Worm (Caenorhabditis elegans) whole organism, young adult: Measurements from ENCODE around the gene tram-1.

ENCODE experiments used
- B0261.1 ChIP-seq: sonication (generic microtip); optimal IDR thresholded peaks from 2 replicates; lab custom pipeline; 2016; ENCODE audit warnings: mild to moderate bottlenecking, missing genetic modification characterization, moderate library complexity, missing compliant biosample characterization
- C06A6.2 ChIP-seq: fragments of 200-800 bp; sonication (Bioruptor generic); conservative IDR thresholded peaks from 2 replicates; pipeline ENCODE4 v1.3.6; 2022; ENCODE audit warnings: missing genetic modification characterization, missing compliant biosample characterization
- D2030.7 ChIP-seq: fragments of 200-800 bp; sonication (Bioruptor generic); IDR thresholded peaks from 2 replicates; pipeline ENCODE4 v1.3.6; 2022; ENCODE audit warnings: missing genetic modification reagents, missing genetic modification characterization, missing compliant biosample characterization
- F23B12.7 ChIP-seq: sonication (generic microtip); optimal IDR thresholded peaks from 2 replicates; lab custom pipeline; 2017; ENCODE audit warnings: missing genetic modification characterization, mild to moderate bottlenecking, missing compliant biosample characterization, antibody characterized with exemption, moderate library complexity; ENCODE audit not compliant: insufficient read depth
- F33H1.4 ChIP-seq: fragments of 200-800 bp; sonication (Bioruptor generic); IDR thresholded peaks from 2 replicates; pipeline ENCODE4 v1.3.6; 2022; ENCODE audit warnings: missing genetic modification reagents, missing genetic modification characterization, missing compliant biosample characterization
- F37B4.10 ChIP-seq: fragments of 200-800 bp; sonication (Bioruptor generic); IDR thresholded peaks from 2 replicates; pipeline ENCODE4 v1.3.6; 2022; ENCODE audit warnings: missing genetic modification characterization, missing compliant biosample characterization
- F49E8.2 ChIP-seq: sonication (generic microtip); optimal IDR thresholded peaks from 3 replicates; lab custom pipeline; 2017; ENCODE audit warnings: missing genetic modification characterization, mild to moderate bottlenecking, missing compliant biosample characterization, antibody characterized with exemption, moderate library complexity; ENCODE audit not compliant: insufficient read depth
- K11D2.4 ChIP-seq: fragments of 200-800 bp; sonication (Bioruptor generic); IDR thresholded peaks from 2 replicates; pipeline ENCODE4 v1.3.6; 2022; ENCODE audit warnings: missing genetic modification reagents, missing genetic modification characterization, missing compliant biosample characterization
- attf-3 ChIP-seq: fragments of 200-800 bp; sonication (Bioruptor generic); conservative IDR thresholded peaks from 2 replicates; pipeline ENCODE4 v1.3.6; 2022; ENCODE audit warnings: missing genetic modification reagents, missing genetic modification characterization, missing compliant biosample characterization
- bed-1 ChIP-seq: fragments of 200-800 bp; sonication (Bioruptor generic); IDR thresholded peaks from 2 replicates; pipeline ENCODE4 v1.3.6; 2022; ENCODE audit warnings: missing genetic modification reagents, missing genetic modification characterization, missing compliant biosample characterization
- cebp-1 ChIP-seq, 2 experiments: fragments of 200-800 bp in 1 of 2; sonication (Bioruptor generic) in 1 of 2; sonication (generic microtip) in 1 of 2; IDR thresholded peaks in 1 of 2; optimal IDR thresholded peaks in 1 of 2; 2 replicates each; pipeline versions ENCODE4 v1.3.6 to Lab custom; 2017 to 2022; ENCODE audit warnings: missing compliant biosample characterization in 2 of 2, missing genetic modification characterization in 2 of 2, mild to moderate bottlenecking in 1 of 2, missing genetic modification reagents in 1 of 2, moderate library complexity in 1 of 2
- cebp-2 ChIP-seq: fragments of 200-800 bp; sonication (Bioruptor generic); IDR thresholded peaks from 2 replicates; pipeline ENCODE4 v1.3.6; 2022; ENCODE audit warnings: missing genetic modification characterization, missing compliant biosample characterization
- dox-1 ChIP-seq: fragments of 200-800 bp; sonication (Bioruptor generic); IDR thresholded peaks from 2 replicates; pipeline ENCODE4 v1.3.6; 2022; ENCODE audit warnings: missing genetic modification reagents, missing genetic modification characterization, missing compliant biosample characterization
- efl-1 ChIP-seq: fragments of 150-350 bp; optimal IDR thresholded peaks from 2 replicates; lab custom pipeline; 2014; ENCODE audit warnings: missing biosample characterization, missing genetic modification reagents, missing genetic modification characterization
- egrh-3 ChIP-seq: fragments of 200-800 bp; sonication (Bioruptor generic); IDR thresholded peaks from 2 replicates; pipeline ENCODE4 v1.3.6; 2022; ENCODE audit warnings: missing genetic modification reagents, missing genetic modification characterization, missing compliant biosample characterization
- hmg-1.2 ChIP-seq: fragments of 200-800 bp; sonication (Bioruptor generic); IDR thresholded peaks from 2 replicates; pipeline ENCODE4 v1.3.6; 2022; ENCODE audit warnings: missing genetic modification reagents, missing genetic modification characterization, missing compliant biosample characterization
- lin-40 ChIP-seq: sonication (generic microtip); optimal IDR thresholded peaks from 2 replicates; lab custom pipeline; 2016; ENCODE audit warnings: missing genetic modification characterization, mild to moderate bottlenecking, missing compliant biosample characterization, missing genotype, missing genetic modification reagents
- lin-54 ChIP-seq: fragments of 200-800 bp; sonication (Bioruptor generic); optimal IDR thresholded peaks from 2 replicates; lab custom pipeline; 2018; ENCODE audit warnings: mild to moderate bottlenecking, missing genetic modification characterization, missing compliant biosample characterization
- lir-1 ChIP-seq: fragments of 200-800 bp; sonication (Bioruptor generic); conservative IDR thresholded peaks from 2 replicates; pipeline ENCODE4 v1.3.6; 2022; ENCODE audit warnings: missing genetic modification reagents, missing genetic modification characterization, missing compliant biosample characterization
- lsl-1 ChIP-seq: fragments of 200-800 bp; sonication (Bioruptor generic); optimal IDR thresholded peaks from 2 replicates; lab custom pipeline; 2018; ENCODE audit warnings: mild to moderate bottlenecking, missing genetic modification characterization, moderate library complexity, missing compliant biosample characterization
- lsy-27 ChIP-seq: sonication (generic microtip); optimal IDR thresholded peaks from 2 replicates; lab custom pipeline; 2017; ENCODE audit warnings: missing genetic modification characterization, mild to moderate bottlenecking, missing compliant biosample characterization, antibody characterized with exemption, missing genotype, borderline replicate concordance; ENCODE audit not compliant: insufficient read depth
- madf-10 ChIP-seq: sonication (generic microtip); optimal IDR thresholded peaks from 2 replicates; lab custom pipeline; 2016; ENCODE audit warnings: mild to moderate bottlenecking, missing genetic modification characterization, missing compliant biosample characterization
- madf-3 ChIP-seq: fragments of 200-800 bp; sonication (Bioruptor generic); IDR thresholded peaks from 2 replicates; pipeline ENCODE4 v1.3.6; 2022; ENCODE audit warnings: missing genetic modification reagents, missing genetic modification characterization, missing compliant biosample characterization
- madf-6 ChIP-seq: fragments of 200-800 bp; sonication (Bioruptor generic); IDR thresholded peaks from 2 replicates; pipeline ENCODE4 v1.3.6; 2022; ENCODE audit warnings: missing genetic modification reagents, missing genetic modification characterization, missing compliant biosample characterization
- mcd-1 ChIP-seq: fragments of 200-800 bp; sonication (Bioruptor generic); IDR thresholded peaks from 2 replicates; pipeline ENCODE4 v1.3.6; 2022; ENCODE audit warnings: missing genetic modification reagents, missing genetic modification characterization, missing compliant biosample characterization
- nfyb-1 ChIP-seq: fragments of 200-800 bp; sonication (Bioruptor generic); IDR thresholded peaks from 2 replicates; pipeline ENCODE4 v1.3.6; 2022; ENCODE audit warnings: missing genetic modification reagents, missing genetic modification characterization, missing compliant biosample characterization
- nhr-80 ChIP-seq: sonication (generic microtip); optimal IDR thresholded peaks from 2 replicates; lab custom pipeline; 2016; ENCODE audit warnings: missing genetic modification characterization, missing compliant biosample characterization
- pbrm-1 ChIP-seq: fragments of 200-800 bp; sonication (Bioruptor generic); IDR thresholded peaks from 2 replicates; pipeline ENCODE4 v1.3.6; 2022; ENCODE audit warnings: missing genetic modification reagents, missing genetic modification characterization, missing compliant biosample characterization
- rcor-1 ChIP-seq: fragments of 200-800 bp; sonication (Bioruptor generic); IDR thresholded peaks from 2 replicates; pipeline ENCODE4 v1.3.6; 2022; ENCODE audit warnings: missing genetic modification reagents, missing genetic modification characterization, missing compliant biosample characterization
- sdz-38 ChIP-seq: sonication (generic microtip); optimal IDR thresholded peaks from 2 replicates; lab custom pipeline; 2016; ENCODE audit warnings: missing genotype, missing genetic modification characterization, missing compliant biosample characterization
- snpc-1.3 ChIP-seq: sonication (generic microtip); optimal IDR thresholded peaks from 2 replicates; lab custom pipeline; 2017; ENCODE audit warnings: missing genetic modification characterization, mild to moderate bottlenecking, missing compliant biosample characterization, antibody characterized with exemption, moderate library complexity, missing genotype, missing genetic modification reagents; ENCODE audit not compliant: insufficient read depth
- snpc-3.4 ChIP-seq: sonication (generic microtip); optimal IDR thresholded peaks from 2 replicates; lab custom pipeline; 2017; ENCODE audit warnings: missing genetic modification characterization, mild to moderate bottlenecking, missing compliant biosample characterization, antibody characterized with exemption, moderate library complexity, missing genotype, missing genetic modification reagents
- snpc-4 ChIP-seq, 5 experiments: fragments of 150-350 bp in 1 of 5; sonication (generic microtip) in 4 of 5; optimal IDR thresholded peaks; 2 replicates each; lab custom pipeline; 2014 to 2018; ENCODE audit warnings: missing genetic modification characterization in 5 of 5, missing biosample characterization in 3 of 5, antibody characterized with exemption in 2 of 5, mild to moderate bottlenecking in 2 of 5, missing compliant biosample characterization in 2 of 5, missing genotype in 2 of 5, moderate library complexity in 2 of 5, missing genetic modification reagents in 1 of 5
- sptf-2 ChIP-seq: fragments of 200-800 bp; sonication (Bioruptor generic); optimal IDR thresholded peaks from 2 replicates; lab custom pipeline; 2018; ENCODE audit warnings: mild to moderate bottlenecking, missing genetic modification characterization, missing compliant biosample characterization
- tbp1 ChIP-seq: fragments of 200-800 bp; sonication (Bioruptor generic); optimal IDR thresholded peaks from 2 replicates; lab custom pipeline; 2018; ENCODE audit warnings: mild to moderate bottlenecking, missing genetic modification characterization, missing compliant biosample characterization
- tbx-9 ChIP-seq: sonication (generic microtip); optimal IDR thresholded peaks from 2 replicates; lab custom pipeline; 2016; ENCODE audit warnings: borderline replicate concordance, missing genetic modification characterization, inconsistent platforms, missing compliant biosample characterization
- zfh-2 ChIP-seq: fragments of 200-800 bp; sonication (Bioruptor generic); conservative IDR thresholded peaks from 2 replicates; pipeline ENCODE4 v1.3.6; 2022; ENCODE audit warnings: missing genetic modification reagents, missing genetic modification characterization, missing compliant biosample characterization
- zim-3 ChIP-seq: sonication (generic microtip); optimal IDR thresholded peaks from 2 replicates; lab custom pipeline; 2017; ENCODE audit warnings: mild to moderate bottlenecking, missing genetic modification characterization, moderate library complexity, missing compliant biosample characterization
- ztf-26 ChIP-seq: sonication (generic microtip); optimal IDR thresholded peaks from 2 replicates; lab custom pipeline; 2017; ENCODE audit warnings: missing genetic modification characterization, missing compliant biosample characterization

Gene tram-1

ce11 chrIV:10177779-10178178 is 43.3 kb downstream of the tram-1 start, which contains the start of gene mspn-1 (continued):
- TF ChIP-seq F33H1.4 (peak; percentile 36), ztf-26 (tag; lab: Kevin White, UChicago) (no peak), F49E8.2 (tag; lab: Kevin White, UChicago) (peak; percentile 17), sdz-38 (tag; lab: Kevin White, UChicago) (no peak), C06A6.2 (no peak), lin-54 (GFP tag; lab: Kevin White, UChicago) (peak; percentile 43), K11D2.4 (GFP tag; lab: Robert Waterston, UW) (no peak), D2030.7 (GFP tag; lab: Robert Waterston, UW) (peak; percentile 18; the same call in 1 of the 2 replicates)
- TF ChIP-seq, all 124 proteins: peak for 15

- TF ChIP-seq sptf-2 (GFP tag; lab: Kevin White, UChicago) (no peak), madf-6 (peak; percentile 58), F33H1.4 (peak; percentile 91), mcd-1 (GFP tag; lab: Robert Waterston, UW) (peak; percentile 47; the same call in 1 of the 2 replicates), rcor-1 (GFP tag; lab: Robert Waterston, UW) (no peak), cebp-1 (GFP tag; IDR thresholded peaks at IDR 0.05; lab: Robert Waterston, UW) (no peak), cebp-1 (tag; optimal IDR thresholded peaks at IDR 0.05; lab: Kevin White, UChicago) (peak; percentile 30), F49E8.2 (tag; lab: Kevin White, UChicago) (peak; percentile 1), madf-10 (tag; lab: Kevin White, UChicago) (no peak), snpc-1.3 (tag; lab: Kevin White, UChicago) (no peak), lsy-27 (no peak), B0261.1 (tag; lab: Kevin White, UChicago) (no peak), efl-1 (peak; percentile 23), tbp1 (GFP tag; lab: Kevin White, UChicago) (peak; percentile 28), hmg-1.2 (GFP tag; lab: Robert Waterston, UW) (peak; percentile 33; the same call in 1 of the 2 replicates), lin-54 (GFP tag; lab: Kevin White, UChicago) (peak; percentile 26), nhr-80 (tag; lab: Kevin White, UChicago) (peak; percentile 14), lin-40 (peak; percentile 28), lsl-1 (GFP tag; lab: Kevin White, UChicago) (peak; percentile 15), snpc-4 (GFP tag; optimal IDR thresholded peaks at IDR 0.05; lab: Kevin White, UChicago) (peak; percentile 54), snpc-4 (tag; optimal IDR thresholded peaks at IDR 0.05; lab: Kevin White, UChicago) (peak in 2 of 4 experiments; percentile 4 to 30), F23B12.7 (tag; lab: Kevin White, UChicago) (peak; percentile 81), egrh-3 (GFP tag; lab: Robert Waterston, UW) (peak; percentile 46; the same call in 1 of the 2 replicates), pbrm-1 (GFP tag; lab: Robert Waterston, UW) (peak; percentile 9; the same call in 1 of the 2 replicates), snpc-3.4 (tag; lab: Kevin White, UChicago) (peak; percentile 63)
Measured at ce11 chrIV:10176252-10176730, 44.8 kb downstream of the tram-1 start, which contains the start of gene rack-1. Gene rack-1 (plus strand): TSS chrIV:10176680.

ce11 chrIV:10174932-10175732 is 46.0 kb downstream of the tram-1 start:
- TF ChIP-seq F37B4.10 (GFP tag; lab: Robert Waterston, UW): 0 out of 2 replicates have a peak, but pooled peaks have one; percentile 20
- TF ChIP-seq nfyb-1 (GFP tag; lab: Robert Waterston, UW): peak; percentile 54; the same call in 1 of the 2 replicates
- no peak for TF ChIP-seq F23B12.7 (tag; lab: Kevin White, UChicago)
- TF ChIP-seq egrh-3 (GFP tag; lab: Robert Waterston, UW): no peak
- TF ChIP-seq hmg-1.2 (GFP tag; lab: Robert Waterston, UW): peak; percentile 10; the same call in 1 of the 2 replicates
- TF ChIP-seq snpc-1.3 (tag; lab: Kevin White, UChicago): no peak
- no peak for TF ChIP-seq tbx-9
- no peak for TF ChIP-seq cebp-2 (GFP tag; lab: Robert Waterston, UW)
- no peak for TF ChIP-seq bed-1 (GFP tag; lab: Robert Waterston, UW)
- TF ChIP-seq madf-3 (GFP tag; lab: Robert Waterston, UW): no peak
- peak; percentile 87 for TF ChIP-seq zfh-2 (GFP tag; lab: Robert Waterston, UW)
- TF ChIP-seq lir-1 (GFP tag; lab: Robert Waterston, UW): no peak
- TF ChIP-seq attf-3 (GFP tag; lab: Robert Waterston, UW): 0 out of 2 replicates have a peak, but pooled peaks have one; percentile 13
- 0 out of 2 replicates have a peak, but pooled peaks have one; percentile 15 for TF ChIP-seq dox-1
- no peak for TF ChIP-seq zim-3 (tag; lab: Kevin White, UChicago)
- no peak for TF ChIP-seq lsl-1 (GFP tag; lab: Kevin White, UChicago)
- peak; percentile 20; the same call in 1 of the 2 replicates for TF ChIP-seq cebp-1 (GFP tag; IDR thresholded peaks at IDR 0.05; lab: Robert Waterston, UW)
- peak; percentile 33 for TF ChIP-seq cebp-1 (tag; optimal IDR thresholded peaks at IDR 0.05; lab: Kevin White, UChicago)
